Worm (Caenorhabditis elegans): ENCODE data around the gene fbxa-155.

DNA sequence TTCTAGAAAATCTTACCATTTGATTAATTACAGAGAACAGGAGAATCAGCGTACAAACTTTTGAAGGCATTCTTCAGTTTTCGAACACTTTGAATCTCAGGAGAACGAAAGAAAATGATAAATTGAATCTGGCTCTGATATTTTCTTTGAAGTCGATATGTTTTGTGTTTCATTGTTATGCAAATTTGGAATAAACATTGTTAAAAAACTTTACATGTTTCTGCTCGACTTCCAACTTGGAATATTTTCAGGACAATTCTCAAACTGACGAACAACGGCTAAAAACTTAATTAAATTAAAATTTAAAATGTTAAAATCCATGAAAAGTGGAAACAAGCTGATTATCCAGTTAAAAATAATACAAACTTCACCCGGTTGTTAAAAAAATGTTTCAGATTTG lies 21.7 kb downstream of the fbxa-155 start, which contains the start of gene C05B5.1:
- TF ChIP-seq elt-3 (tag; optimal IDR thresholded peaks at IDR 0.05) (no peak), mls-2 (tag; optimal IDR thresholded peaks at IDR 0.05) (no peak), zip-8 (tag; optimal IDR thresholded peaks at IDR 0.05) (no peak), ztf-11 (tag; optimal IDR thresholded peaks at IDR 0.05) (no peak), sptf-1 (tag; optimal IDR thresholded peaks at IDR 0.05) (no peak), nhr-28 (tag; optimal IDR thresholded peaks at IDR 0.05) (no peak), unc-62 (GFP tag; optimal IDR thresholded peaks at IDR 0.05) (no peak), nhr-76 (tag; optimal IDR thresholded peaks at IDR 0.05) (no peak), snpc-4 (tag; optimal IDR thresholded peaks at IDR 0.05) (no peak), sem-2 (GFP tag; optimal IDR thresholded peaks at IDR 0.05) (no peak), elt-1 (tag; optimal IDR thresholded peaks at IDR 0.05; ENCODE audit: borderline replicate concordance, insufficient read depth) (no peak)
